Worm (Caenorhabditis elegans): ENCODE measurements around the gene Y32F6A.4.
A peak's percentile ranks its signal among the peaks of the same experiment; 100 is the strongest.

DNA sequence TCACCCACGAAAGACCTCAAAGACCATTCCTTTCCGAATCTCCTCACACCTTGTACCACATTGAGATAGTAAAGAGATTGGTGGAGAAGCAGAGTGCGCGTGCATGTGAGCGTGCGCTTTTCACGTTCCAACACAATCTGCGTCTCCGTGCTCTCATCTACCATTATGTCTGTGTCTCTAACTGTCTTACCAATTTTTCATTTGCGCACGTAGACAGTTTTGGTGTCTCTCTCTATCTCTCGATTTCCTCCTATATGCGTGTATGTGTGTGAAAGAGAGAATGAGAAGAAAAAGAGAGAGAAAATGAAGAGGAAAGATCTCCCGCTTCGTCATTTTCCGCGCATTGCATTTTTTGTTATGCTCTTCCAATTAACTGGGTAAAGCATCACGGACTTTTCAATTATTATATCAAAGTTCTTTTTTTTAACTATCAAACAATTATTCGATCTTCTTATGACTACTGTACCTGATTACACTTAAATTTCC, 32.8 kb upstream of the Y32F6A.4 start:
- TF ChIP-seq gei-17 (GFP tag; optimal IDR thresholded peaks at IDR 0.05) = peak; percentile 7
- no peak for TF ChIP-seq ceh-40 (GFP tag; IDR thresholded peaks at IDR 0.05)

Data from whole organism, young adult.